Fruit fly (Drosophila melanogaster) whole organism, wandering third instar larva: Measurements from ENCODE around the gene ssh.

ENCODE experiments used
- Abd-B ChIP-seq: fragments of >200 bp; optimal IDR thresholded peaks from 2 replicates; lab custom pipeline; 2017; ENCODE audit warnings: missing biosample characterization, missing genetic modification characterization
- dsf ChIP-seq: sonication (Bioruptor generic); optimal IDR thresholded peaks from 2 replicates; lab custom pipeline; 2016; ENCODE audit warnings: missing biosample characterization, missing genetic modification characterization, borderline replicate concordance

DNA sequence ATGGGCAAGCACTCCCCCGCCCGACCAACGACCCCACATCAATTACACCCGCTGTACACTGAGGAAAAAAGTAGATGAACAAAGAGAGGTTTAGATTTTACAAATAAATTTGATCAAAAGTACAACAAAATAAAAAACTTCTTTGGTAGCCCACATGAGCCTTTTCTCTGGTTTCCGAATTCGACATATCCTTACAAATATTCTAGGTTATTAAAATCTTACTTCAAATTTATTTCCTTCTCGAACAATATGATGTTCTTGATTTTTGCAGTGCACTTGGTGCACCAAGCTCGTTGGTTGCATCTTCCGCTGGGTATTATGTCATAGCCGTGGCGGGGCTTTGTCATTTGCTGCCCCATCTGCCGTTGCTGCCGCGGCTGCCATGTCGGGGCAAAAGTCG lies 38.1 kb downstream of the ssh start:
- TF ChIP-seq Abd-B (no peak), dsf (no peak)
